Worm (Caenorhabditis elegans) whole organism, L4 larva: Measurements from ENCODE around the gene srsx-15.

Experiments
- F10B5.3 ChIP-seq: sonication (generic microtip); optimal IDR thresholded peaks from 2 replicates; lab custom pipeline; 2016; ENCODE audit warnings: mild to moderate bottlenecking, missing genetic modification characterization, missing compliant biosample characterization
- F26F4.8 ChIP-seq: fragments of 200-800 bp; sonication (Bioruptor generic); conservative IDR thresholded peaks from 2 replicates; pipeline ENCODE4 v1.3.6; 2022; ENCODE audit warnings: missing genetic modification characterization, missing compliant biosample characterization
- F49E8.2 ChIP-seq: sonication (generic microtip); optimal IDR thresholded peaks from 2 replicates; lab custom pipeline; 2016; ENCODE audit warnings: missing compliant biosample characterization, mild to moderate bottlenecking, missing genetic modification characterization, borderline replicate concordance
- Y5F2A.4 ChIP-seq: fragments of 200-800 bp; sonication (Bioruptor generic); optimal IDR thresholded peaks from 2 replicates; lab custom pipeline; 2018; ENCODE audit warnings: mild to moderate bottlenecking, missing genetic modification characterization, missing compliant biosample characterization
- aha-1 ChIP-seq: fragments of 150-350 bp; peaks from one replicate; lab custom pipeline; 2014; ENCODE audit warnings: missing biosample characterization, missing genetic modification characterization
- arid-1 ChIP-seq: fragments of 200-800 bp; sonication (Bioruptor generic); conservative IDR thresholded peaks from 2 replicates; pipeline ENCODE4 v1.3.6; 2022; ENCODE audit warnings: missing genetic modification reagents, missing genetic modification characterization, missing compliant biosample characterization
- ceh-32 ChIP-seq: sonication (generic microtip); optimal IDR thresholded peaks from 2 replicates; lab custom pipeline; 2016; ENCODE audit warnings: mild to moderate bottlenecking, missing genetic modification characterization, missing compliant biosample characterization; ENCODE audit not compliant: poor library complexity
- ces-1 ChIP-seq: fragments of 150-350 bp; sonication (generic microtip); optimal IDR thresholded peaks from 4 replicates; lab custom pipeline; 2014; ENCODE audit warnings: missing biosample characterization, missing genetic modification reagents, missing genetic modification characterization
- daf-12 ChIP-seq: fragments of 150-350 bp; optimal IDR thresholded peaks from 2 replicates; lab custom pipeline; 2014; ENCODE audit warnings: missing biosample characterization, missing genetic modification reagents, missing genetic modification characterization
- daf-16 ChIP-seq, 3 experiments: sonication (generic microtip); optimal IDR thresholded peaks; 2 replicates each; lab custom pipeline; 2016 to 2017; ENCODE audit warnings: missing genetic modification characterization in 3 of 3, missing genetic modification reagents in 3 of 3, mild to moderate bottlenecking in 2 of 3, missing compliant biosample characterization in 2 of 3, missing biosample characterization in 1 of 3, moderate library complexity in 1 of 3
- daf-19 ChIP-seq: fragments of 200-800 bp; sonication (Bioruptor generic); conservative IDR thresholded peaks from 2 replicates; pipeline ENCODE4 v1.3.6; 2022; ENCODE audit warnings: missing genetic modification characterization, missing compliant biosample characterization
- dmd-6 ChIP-seq: fragments of 200-800 bp; sonication (Bioruptor generic); IDR thresholded peaks from 2 replicates; pipeline ENCODE4 v1.3.6; 2022; ENCODE audit warnings: missing genetic modification reagents, missing genetic modification characterization, missing compliant biosample characterization
- dve-1 ChIP-seq: sonication (generic microtip); optimal IDR thresholded peaks from 2 replicates; lab custom pipeline; 2017; ENCODE audit warnings: antibody characterized with exemption, mild to moderate bottlenecking, missing genetic modification characterization, missing compliant biosample characterization; ENCODE audit not compliant: insufficient read depth
- fos-1 ChIP-seq: fragments of 150-350 bp; optimal IDR thresholded peaks from 2 replicates; lab custom pipeline; 2014; ENCODE audit warnings: missing biosample characterization, missing genetic modification characterization
- hif-1 ChIP-seq, 2 experiments: sonication (generic microtip); optimal IDR thresholded peaks; 2 replicates each; lab custom pipeline; 2016 to 2017; ENCODE audit warnings: missing compliant biosample characterization in 2 of 2, missing genetic modification characterization in 2 of 2, missing genetic modification reagents in 2 of 2, missing genotype in 2 of 2, mild to moderate bottlenecking in 1 of 2
- hlh-11 ChIP-seq: fragments of 200-800 bp; sonication (Bioruptor generic); optimal IDR thresholded peaks from 2 replicates; lab custom pipeline; 2018; ENCODE audit warnings: mild to moderate bottlenecking, missing genetic modification characterization, missing compliant biosample characterization
- hlh-30 ChIP-seq: sonication (generic microtip); optimal IDR thresholded peaks from 2 replicates; lab custom pipeline; 2017; ENCODE audit warnings: antibody characterized with exemption, mild to moderate bottlenecking, missing genetic modification characterization, missing compliant biosample characterization; ENCODE audit not compliant: insufficient read depth
- hmg-1.1 ChIP-seq: fragments of 200-800 bp; sonication (Bioruptor generic); IDR thresholded peaks from 2 replicates; pipeline ENCODE4 v1.3.6; 2022; ENCODE audit warnings: missing genetic modification reagents, missing genetic modification characterization, missing compliant biosample characterization
- jun-1 ChIP-seq: fragments of 150-350 bp; optimal IDR thresholded peaks from 2 replicates; lab custom pipeline; 2014; ENCODE audit warnings: missing biosample characterization, missing genetic modification reagents, missing genetic modification characterization
- lin-15B ChIP-seq: fragments of 150-350 bp; sonication (generic microtip); optimal IDR thresholded peaks from 3 replicates; lab custom pipeline; 2014; ENCODE audit warnings: missing biosample characterization, missing genetic modification characterization
- lin-29 ChIP-seq: fragments of 200-800 bp; sonication (Bioruptor generic); IDR thresholded peaks from 2 replicates; pipeline ENCODE4 v1.3.6; 2022; ENCODE audit warnings: missing genetic modification reagents, missing genetic modification characterization, missing compliant biosample characterization
- lin-38 ChIP-seq: fragments of 200-800 bp; sonication (Bioruptor generic); IDR thresholded peaks from 2 replicates; pipeline ENCODE4 v1.3.6; 2022; ENCODE audit warnings: missing genetic modification reagents, missing genetic modification characterization, missing compliant biosample characterization
- lin-39 ChIP-seq: fragments of 150-350 bp; optimal IDR thresholded peaks from 2 replicates; lab custom pipeline; 2014; ENCODE audit warnings: missing biosample characterization, missing genetic modification reagents, missing genetic modification characterization
- lsy-2 ChIP-seq, 2 experiments: fragments of 150-350 bp in 1 of 2; sonication (generic microtip) in 1 of 2; optimal IDR thresholded peaks; 2 replicates each; lab custom pipeline; 2014 to 2017; ENCODE audit warnings: missing biosample characterization in 2 of 2, missing genetic modification characterization in 2 of 2
- mdl-1 ChIP-seq, 2 experiments: fragments of 150-350 bp in 1 of 2; sonication (generic microtip) in 1 of 2; optimal IDR thresholded peaks; 2 replicates each; lab custom pipeline; 2014 to 2017; ENCODE audit warnings: missing biosample characterization in 2 of 2, missing genetic modification characterization in 2 of 2
- mep-1 ChIP-seq: fragments of 150-350 bp; sonication (generic microtip); optimal IDR thresholded peaks from 3 replicates; lab custom pipeline; 2014; ENCODE audit warnings: missing biosample characterization, missing genetic modification characterization
- mes-2 ChIP-seq: sonication (generic microtip); optimal IDR thresholded peaks from 2 replicates; lab custom pipeline; 2016; ENCODE audit warnings: missing genotype, mild to moderate bottlenecking, missing genetic modification characterization, missing compliant biosample characterization; ENCODE audit not compliant: poor library complexity, severe bottlenecking
- mxl-3 ChIP-seq: fragments of 200-800 bp; sonication (Bioruptor generic); optimal IDR thresholded peaks from 2 replicates; lab custom pipeline; 2018; ENCODE audit warnings: mild to moderate bottlenecking, missing genetic modification characterization, missing compliant biosample characterization
- nhr-102 ChIP-seq: sonication (generic microtip); optimal IDR thresholded peaks from 2 replicates; lab custom pipeline; 2016; ENCODE audit warnings: mild to moderate bottlenecking, missing genetic modification characterization, moderate library complexity, missing compliant biosample characterization
- nhr-25 ChIP-seq: sonication (generic microtip); optimal IDR thresholded peaks from 2 replicates; lab custom pipeline; 2017; ENCODE audit warnings: missing genetic modification characterization, mild to moderate bottlenecking, missing compliant biosample characterization, antibody characterized with exemption, moderate library complexity, borderline replicate concordance; ENCODE audit not compliant: insufficient read depth
- nhr-28 ChIP-seq: fragments of 150-350 bp; optimal IDR thresholded peaks from 2 replicates; lab custom pipeline; 2014; ENCODE audit warnings: missing biosample characterization, missing genetic modification characterization
- nhr-42 ChIP-seq: fragments of 200-800 bp; sonication (Bioruptor generic); IDR thresholded peaks from 2 replicates; pipeline ENCODE4 v1.3.6; 2022; ENCODE audit warnings: missing genetic modification characterization, missing compliant biosample characterization
- nhr-48 ChIP-seq: sonication (generic microtip); optimal IDR thresholded peaks from 2 replicates; lab custom pipeline; 2016; ENCODE audit warnings: mild to moderate bottlenecking, missing genetic modification characterization, missing compliant biosample characterization
- nhr-77 ChIP-seq: fragments of 150-350 bp; optimal IDR thresholded peaks from 2 replicates; lab custom pipeline; 2014; ENCODE audit warnings: missing biosample characterization, missing genetic modification characterization
- php-3 ChIP-seq: fragments of 200-800 bp; sonication (Bioruptor generic); IDR thresholded peaks from 2 replicates; pipeline ENCODE4 v1.3.6; 2022; ENCODE audit warnings: missing genetic modification reagents, missing genetic modification characterization, missing compliant biosample characterization
- pqm-1 ChIP-seq: sonication (generic microtip); optimal IDR thresholded peaks from 2 replicates; lab custom pipeline; 2017; ENCODE audit warnings: missing biosample characterization, missing genetic modification characterization
- snpc-1.2 ChIP-seq: fragments of 200-800 bp; sonication (Bioruptor generic); IDR thresholded peaks from 2 replicates; pipeline ENCODE4 v1.3.6; 2022; ENCODE audit warnings: missing genetic modification reagents, missing genetic modification characterization, missing compliant biosample characterization
- spr-3 ChIP-seq: fragments of 200-800 bp; sonication (Bioruptor generic); optimal IDR thresholded peaks from 2 replicates; lab custom pipeline; 2018; ENCODE audit warnings: mild to moderate bottlenecking, missing genetic modification characterization, missing compliant biosample characterization
- unc-62 ChIP-seq, 3 experiments: fragments of 150-350 bp in 1 of 3; sonication (generic microtip); optimal IDR thresholded peaks in 2 of 3; peaks in 1 of 3; 1 replicate in 1 of 3; 2 replicates in 2 of 3; lab custom pipeline; 2014 to 2017; ENCODE audit warnings: missing biosample characterization in 3 of 3, missing genetic modification characterization in 3 of 3, missing genetic modification reagents in 3 of 3, missing genotype in 1 of 3
- zip-11 ChIP-seq: fragments of 200-800 bp; sonication (Bioruptor generic); IDR thresholded peaks from 2 replicates; pipeline ENCODE4 v1.3.6; 2022; ENCODE audit warnings: missing genetic modification characterization, missing compliant biosample characterization

srsx-15 gene

ce11 chrIV:5590120-5590519, 33.5 kb downstream of the srsx-15 start:
- TF ChIP-seq nhr-28 (tag; lab: Kevin White, UChicago): peak; percentile 78
- TF ChIP-seq hif-1 (tag; optimal IDR thresholded peaks at IDR 0.05; lab: Kevin White, UChicago): peak in 1 of 2 experiments; percentile 40
- TF ChIP-seq hlh-11: peak; percentile 91
- no peak for TF ChIP-seq nhr-42 (GFP tag; lab: Robert Waterston, UW)
- TF ChIP-seq nhr-25: no peak
- no peak for TF ChIP-seq daf-19 (GFP tag; lab: Robert Waterston, UW)
- no peak for TF ChIP-seq jun-1 (tag; lab: Kevin White, UChicago)
- no peak for TF ChIP-seq spr-3 (GFP tag; lab: Kevin White, UChicago)
- TF ChIP-seq mdl-1 (tag; optimal IDR thresholded peaks at IDR 0.05; lab: Kevin White, UChicago): peak in 1 of 2 experiments; percentile 33
- TF ChIP-seq fos-1: no peak
- TF ChIP-seq nhr-48: peak; percentile 43
- peak; percentile 7 to 51 for TF ChIP-seq daf-16 (GFP tag; optimal IDR thresholded peaks at IDR 0.05; lab: Kevin White, UChicago)
- TF ChIP-seq daf-16 (tag; optimal IDR thresholded peaks at IDR 0.05; lab: Kevin White, UChicago): peak; percentile 97
- no peak for TF ChIP-seq snpc-1.2 (GFP tag; lab: Robert Waterston, UW)
- TF ChIP-seq Y5F2A.4: no peak
- peak in 1 of 2 experiments; percentile 60 for TF ChIP-seq lsy-2 (tag; optimal IDR thresholded peaks at IDR 0.05; lab: Kevin White, UChicago)
- TF ChIP-seq dve-1 (tag; lab: Kevin White, UChicago): peak; percentile 91
- TF ChIP-seq php-3: 0 out of 2 replicates have a peak, but pooled peaks have one; percentile 35
- no peak for TF ChIP-seq F49E8.2 (tag; lab: Kevin White, UChicago)
- peak; percentile 29 for TF ChIP-seq nhr-77 (tag; lab: Kevin White, UChicago)
- TF ChIP-seq mep-1 (tag; lab: Kevin White, UChicago): peak; percentile 49
- TF ChIP-seq F26F4.8 (GFP tag; lab: Robert Waterston, UW): no peak
- TF ChIP-seq aha-1 (tag; lab: Kevin White, UChicago): no peak
- TF ChIP-seq ces-1 (GFP tag; lab: Kevin White, UChicago): no peak
- TF ChIP-seq hmg-1.1 (GFP tag; lab: Robert Waterston, UW): 0 out of 2 replicates have a peak, but pooled peaks have one; percentile 9
- peak; percentile 96 for TF ChIP-seq hlh-30 (tag; lab: Kevin White, UChicago)
- TF ChIP-seq lin-15B (tag; lab: Kevin White, UChicago): no peak
- TF ChIP-seq dmd-6: peak; percentile 82
- no peak for TF ChIP-seq lin-29 (GFP tag; lab: Robert Waterston, UW)
- no peak for TF ChIP-seq ceh-32 (tag; lab: Kevin White, UChicago)
- TF ChIP-seq arid-1 (GFP tag; lab: Robert Waterston, UW): no peak
- no peak for TF ChIP-seq unc-62 (GFP tag; optimal IDR thresholded peaks at IDR 0.05 in 1 of 2; lab: Kevin White, UChicago)
- no peak for TF ChIP-seq unc-62 (tag; optimal IDR thresholded peaks at IDR 0.05; lab: Kevin White, UChicago)
- TF ChIP-seq pqm-1 (tag; lab: Kevin White, UChicago): peak; percentile 83
- no peak for TF ChIP-seq lin-38 (GFP tag; lab: Robert Waterston, UW)
- no peak for TF ChIP-seq zip-11
- no peak for TF ChIP-seq nhr-102 (tag; lab: Kevin White, UChicago)
- no peak for TF ChIP-seq daf-12 (tag; lab: Kevin White, UChicago)
- TF ChIP-seq lin-39: no peak
- TF ChIP-seq mes-2 (tag; lab: Kevin White, UChicago): peak; percentile 30
- TF ChIP-seq mxl-3: peak; percentile 3
- TF ChIP-seq F10B5.3 (tag; lab: Kevin White, UChicago): no peak
